Worm (Caenorhabditis elegans) whole organism, late embryonic: ENCODE results near the gene Y6G8.15.
"Not testable (repeated sequence)": the region's sequence is repeated elsewhere in the genome, so short reads cannot be mapped to it uniquely, and the experiment has no call there.

Experiments
- C38D4.7 ChIP-seq: fragments of 200-800 bp; sonication (Bioruptor generic); optimal IDR thresholded peaks from 2 replicates; lab custom pipeline; 2018; ENCODE audit warnings: mild to moderate bottlenecking, missing genetic modification characterization, moderate library complexity, missing compliant biosample characterization
- K02D7.2 ChIP-seq: sonication (generic microtip); optimal IDR thresholded peaks from 2 replicates; lab custom pipeline; 2017; ENCODE audit warnings: mild to moderate bottlenecking, missing genetic modification characterization, missing compliant biosample characterization
- Y22D7AL.16 ChIP-seq: sonication (generic microtip); optimal IDR thresholded peaks from 2 replicates; lab custom pipeline; 2016; ENCODE audit warnings: missing genetic modification characterization, missing compliant biosample characterization
- ahr-1 ChIP-seq: sonication (generic microtip); optimal IDR thresholded peaks from 2 replicates; lab custom pipeline; 2016; ENCODE audit warnings: missing genetic modification characterization, missing compliant biosample characterization
- ceh-18 ChIP-seq: sonication (generic microtip); optimal IDR thresholded peaks from 2 replicates; lab custom pipeline; 2016; ENCODE audit warnings: missing genetic modification characterization, missing compliant biosample characterization
- ceh-24 ChIP-seq: sonication (generic microtip); optimal IDR thresholded peaks from 2 replicates; lab custom pipeline; 2016; ENCODE audit warnings: mild to moderate bottlenecking, missing genetic modification characterization, missing compliant biosample characterization
- ceh-30 ChIP-seq: fragments of 150-350 bp; optimal IDR thresholded peaks from 2 replicates; lab custom pipeline; 2014; ENCODE audit warnings: missing biosample characterization, missing genetic modification characterization
- ceh-31 ChIP-seq: sonication (generic microtip); optimal IDR thresholded peaks from 2 replicates; lab custom pipeline; 2016; ENCODE audit warnings: missing genetic modification characterization, missing compliant biosample characterization
- ceh-45 ChIP-seq: fragments of 200-800 bp; sonication (Bioruptor generic); IDR thresholded peaks from 2 replicates; pipeline ENCODE4 v1.3.6; 2022; ENCODE audit warnings: missing genetic modification reagents, missing genetic modification characterization, missing compliant biosample characterization
- ceh-48 ChIP-seq: sonication (generic microtip); optimal IDR thresholded peaks from 2 replicates; lab custom pipeline; 2016; ENCODE audit warnings: missing genetic modification characterization, inconsistent platforms, missing compliant biosample characterization
- ceh-6 ChIP-seq: fragments of 200-800 bp; sonication (Bioruptor generic); optimal IDR thresholded peaks from 2 replicates; lab custom pipeline; 2018; ENCODE audit warnings: mild to moderate bottlenecking, missing genetic modification characterization, missing compliant biosample characterization
- elt-2 ChIP-seq: sonication (generic microtip); optimal IDR thresholded peaks from 2 replicates; lab custom pipeline; 2016; ENCODE audit warnings: missing genetic modification reagents, missing genetic modification characterization, missing compliant biosample characterization
- elt-4 ChIP-seq: sonication (generic microtip); optimal IDR thresholded peaks from 2 replicates; lab custom pipeline; 2016; ENCODE audit warnings: missing genetic modification characterization, missing compliant biosample characterization
- eyg-1 ChIP-seq: sonication (generic microtip); optimal IDR thresholded peaks from 2 replicates; lab custom pipeline; 2016; ENCODE audit warnings: missing genotype, missing genetic modification characterization, missing compliant biosample characterization
- fkh-10 ChIP-seq: fragments of 150-350 bp; optimal IDR thresholded peaks from 2 replicates; lab custom pipeline; 2014; ENCODE audit warnings: missing biosample characterization, missing genetic modification reagents, missing genetic modification characterization
- gmeb-2 ChIP-seq: sonication (generic microtip); optimal IDR thresholded peaks from 2 replicates; lab custom pipeline; 2016; ENCODE audit warnings: missing genetic modification characterization, inconsistent platforms, missing compliant biosample characterization
- hlh-15 ChIP-seq: sonication (generic microtip); optimal IDR thresholded peaks from 2 replicates; lab custom pipeline; 2016; ENCODE audit warnings: missing genetic modification characterization, missing compliant biosample characterization
- hlh-30 ChIP-seq: sonication (generic microtip); optimal IDR thresholded peaks from 2 replicates; lab custom pipeline; 2017; ENCODE audit warnings: antibody characterized with exemption, missing genetic modification characterization, missing compliant biosample characterization; ENCODE audit not compliant: insufficient read depth
- hlh-8 ChIP-seq: sonication (generic microtip); optimal IDR thresholded peaks from 2 replicates; lab custom pipeline; 2016; ENCODE audit warnings: missing genotype, missing genetic modification characterization, missing compliant biosample characterization
- lim-6 ChIP-seq: sonication (generic microtip); optimal IDR thresholded peaks from 2 replicates; lab custom pipeline; 2016; ENCODE audit warnings: missing genetic modification characterization, missing compliant biosample characterization
- lin-11 ChIP-seq: fragments of 200-800 bp; sonication (Bioruptor generic); optimal IDR thresholded peaks from 2 replicates; lab custom pipeline; 2018; ENCODE audit warnings: mild to moderate bottlenecking, missing genetic modification characterization, missing compliant biosample characterization
- madf-2 ChIP-seq: sonication (generic microtip); optimal IDR thresholded peaks from 2 replicates; lab custom pipeline; 2017; ENCODE audit warnings: missing genetic modification characterization, missing compliant biosample characterization
- npax-4 ChIP-seq: sonication (generic microtip); optimal IDR thresholded peaks from 2 replicates; lab custom pipeline; 2016; ENCODE audit warnings: missing genetic modification characterization, missing compliant biosample characterization
- odd-2 ChIP-seq: sonication (generic microtip); optimal IDR thresholded peaks from 2 replicates; lab custom pipeline; 2017; ENCODE audit warnings: antibody characterized with exemption, mild to moderate bottlenecking, missing genetic modification characterization, missing compliant biosample characterization
- pat-9 ChIP-seq: fragments of 200-800 bp; sonication (Bioruptor generic); optimal IDR thresholded peaks from 2 replicates; lab custom pipeline; 2018; ENCODE audit warnings: mild to moderate bottlenecking, missing genetic modification characterization, moderate library complexity, missing compliant biosample characterization
- pax-1 ChIP-seq: fragments of 150-350 bp; optimal IDR thresholded peaks from 2 replicates; lab custom pipeline; 2014; ENCODE audit warnings: missing biosample characterization, missing genetic modification characterization
- pha-2 ChIP-seq: sonication (generic microtip); optimal IDR thresholded peaks from 2 replicates; lab custom pipeline; 2017; ENCODE audit warnings: mild to moderate bottlenecking, missing genetic modification characterization, missing compliant biosample characterization
- pha-4 ChIP-seq: fragments of 150-350 bp; optimal IDR thresholded peaks from 2 replicates; lab custom pipeline; 2018; ENCODE audit warnings: missing biosample characterization, missing genetic modification reagents, missing genetic modification characterization
- pqm-1 ChIP-seq: sonication (generic microtip); optimal IDR thresholded peaks from 2 replicates; lab custom pipeline; 2016; ENCODE audit warnings: missing genetic modification characterization, missing compliant biosample characterization
- rnt-1 ChIP-seq: sonication (generic microtip); optimal IDR thresholded peaks from 2 replicates; lab custom pipeline; 2016; ENCODE audit warnings: missing genetic modification characterization, missing compliant biosample characterization
- sdc-2 ChIP-seq: sonication (generic microtip); optimal IDR thresholded peaks from 2 replicates; lab custom pipeline; 2016; ENCODE audit warnings: missing genotype, missing genetic modification characterization, missing compliant biosample characterization
- sox-2 ChIP-seq: fragments of 200-800 bp; sonication (Bioruptor generic); IDR thresholded peaks from 2 replicates; pipeline ENCODE4 v1.3.6; 2022; ENCODE audit warnings: missing genetic modification reagents, missing genetic modification characterization, missing compliant biosample characterization
- sox-4 ChIP-seq: sonication (generic microtip); optimal IDR thresholded peaks from 2 replicates; lab custom pipeline; 2017; ENCODE audit warnings: mild to moderate bottlenecking, missing genetic modification characterization, inconsistent platforms, missing compliant biosample characterization
- unc-42 ChIP-seq: sonication (generic microtip); optimal IDR thresholded peaks from 2 replicates; lab custom pipeline; 2016; ENCODE audit warnings: missing genotype, missing genetic modification characterization, missing compliant biosample characterization
- unc-86 ChIP-seq: sonication (generic microtip); optimal IDR thresholded peaks from 2 replicates; lab custom pipeline; 2016; ENCODE audit warnings: missing genetic modification characterization, missing compliant biosample characterization
- zip-5 ChIP-seq: sonication (generic microtip); optimal IDR thresholded peaks from 2 replicates; lab custom pipeline; 2016; ENCODE audit warnings: missing genetic modification characterization, missing compliant biosample characterization

The Y6G8.15 gene

DNA sequence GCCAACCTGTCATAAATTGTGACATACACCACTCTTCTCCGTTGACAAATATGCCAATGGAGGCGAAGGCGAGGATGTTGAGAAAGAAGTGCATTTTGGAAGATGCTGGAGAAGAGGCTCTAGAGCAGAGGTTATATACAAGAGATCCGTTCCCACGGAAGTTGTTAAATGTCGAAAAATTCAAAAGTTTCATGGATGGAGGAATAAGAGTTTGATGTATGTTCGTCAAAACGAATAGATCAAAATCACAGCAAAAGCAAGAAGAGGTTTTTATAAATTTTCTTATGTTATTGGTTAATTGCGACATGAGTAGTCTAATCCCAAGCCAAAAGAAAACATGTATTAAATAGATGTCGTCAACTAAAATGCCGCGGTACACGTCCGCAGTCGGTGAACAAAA lies at the start of gene Y6G8.15:
TSS of gene Y6G8.15 (minus strand) at position 101 of the 400 bp plus-strand sequence.
- TF ChIP-seq unc-86, npax-4, lim-6 (tag; lab: Kevin White, UChicago): not testable (repeated sequence)

DNA sequence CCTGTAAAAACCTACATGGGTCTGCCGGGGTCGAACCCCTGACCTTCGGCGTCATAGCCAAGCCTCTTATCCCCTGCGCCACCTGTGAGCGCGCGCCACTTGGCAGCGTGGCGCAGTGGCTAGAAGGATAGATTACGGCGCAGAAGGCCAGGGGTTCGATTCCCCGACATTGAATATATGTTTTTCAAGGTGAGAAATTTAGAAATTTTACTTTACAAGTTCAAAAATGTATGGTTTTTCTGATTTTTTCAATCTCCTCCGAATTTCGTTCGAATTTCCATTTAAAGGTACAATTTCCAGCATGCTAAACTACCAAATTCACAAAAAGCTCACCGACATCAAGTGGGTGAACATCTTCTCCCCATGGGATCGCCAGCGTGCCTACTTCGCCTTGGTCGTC lies 49.6 kb upstream of the Y6G8.15 start, which contains the start of gene dgat-2:
TSS of gene dgat-2 (plus strand) at position 301 of the 400 bp plus-strand sequence.
- no peak for TF ChIP-seq Y22D7AL.16
- TF ChIP-seq ceh-18 (tag; lab: Kevin White, UChicago): no peak
- no peak for TF ChIP-seq odd-2 (tag; lab: Kevin White, UChicago)
- no peak for TF ChIP-seq lim-6 (tag; lab: Kevin White, UChicago)
- no peak for TF ChIP-seq lin-11
- no peak for TF ChIP-seq pqm-1 (tag; lab: Kevin White, UChicago)
- TF ChIP-seq ahr-1 (tag; lab: Kevin White, UChicago): no peak
- TF ChIP-seq ceh-48: no peak
- no peak for TF ChIP-seq zip-5 (tag; lab: Kevin White, UChicago)
- no peak for TF ChIP-seq rnt-1 (tag; lab: Kevin White, UChicago)
- TF ChIP-seq pax-1 (tag; lab: Kevin White, UChicago): no peak
- no peak for TF ChIP-seq madf-2
- TF ChIP-seq ceh-31: no peak
- no peak for TF ChIP-seq hlh-8 (tag; lab: Kevin White, UChicago)
- no peak for TF ChIP-seq unc-42 (tag; lab: Kevin White, UChicago)
- no peak for TF ChIP-seq pha-2 (tag; lab: Kevin White, UChicago)
- TF ChIP-seq K02D7.2 (tag; lab: Kevin White, UChicago): no peak
- TF ChIP-seq, all 69 proteins: peak for 0

DNA sequence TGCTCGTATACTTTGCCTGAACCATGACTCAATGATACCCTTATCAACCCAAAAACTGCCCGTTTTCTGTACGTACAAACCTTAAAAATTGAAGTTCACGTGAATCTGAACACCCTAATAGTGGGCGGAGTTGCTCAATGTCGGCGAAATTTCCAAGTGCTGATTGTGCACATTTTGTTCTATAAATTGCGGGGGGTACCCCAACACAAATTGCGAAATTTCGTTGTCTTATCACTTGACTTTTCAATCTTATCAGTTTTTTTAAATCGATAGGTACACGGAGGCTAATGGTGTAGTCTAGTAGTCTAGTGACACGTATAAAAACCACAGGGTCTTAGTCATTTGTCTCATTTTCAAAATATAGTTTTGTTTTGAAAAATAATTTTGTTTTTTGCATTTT lies 48.8 kb upstream of the Y6G8.15 start, which contains the start of gene fbxa-108:
TSS of gene fbxa-108 (minus strand) at position 158 of the 400 bp plus-strand sequence.
- peak; percentile 92 for TF ChIP-seq elt-2 (tag; lab: Kevin White, UChicago)
- TF ChIP-seq ceh-45 (GFP tag; lab: Robert Waterston, UW): no peak
- TF ChIP-seq, all 69 proteins: peak for 1

DNA sequence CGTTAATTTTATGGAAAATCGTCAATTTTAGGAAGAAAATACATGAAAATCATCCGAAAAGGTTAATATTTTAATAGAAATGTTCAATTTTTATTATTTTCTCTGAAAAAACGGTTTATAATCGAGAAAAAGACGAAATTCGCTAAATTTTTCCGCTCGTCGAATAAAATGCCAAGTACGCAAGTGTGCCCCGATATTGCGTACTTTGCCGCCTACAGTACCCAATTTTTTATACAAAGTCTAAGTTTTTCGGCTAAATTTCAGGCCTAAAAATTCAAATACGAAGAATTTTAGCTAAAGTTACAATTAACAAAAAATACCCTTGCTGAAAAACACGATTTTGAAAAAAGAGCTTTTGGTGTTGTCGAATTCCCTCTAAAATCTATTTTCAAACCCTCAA lies 48.4 kb upstream of the Y6G8.15 start:
- TF ChIP-seq ceh-30 (tag; lab: Kevin White, UChicago): no peak
- no peak for TF ChIP-seq hlh-30 (tag; lab: Kevin White, UChicago)
- TF ChIP-seq ceh-24 (tag; lab: Kevin White, UChicago): no peak
- TF ChIP-seq hlh-15 (tag; lab: Kevin White, UChicago): no peak
- no peak for TF ChIP-seq npax-4 (tag; lab: Kevin White, UChicago)
- no peak for TF ChIP-seq ceh-18 (tag; lab: Kevin White, UChicago)
- no peak for TF ChIP-seq gmeb-2 (tag; lab: Kevin White, UChicago)
- no peak for TF ChIP-seq fkh-10 (GFP tag; lab: Kevin White, UChicago)

DNA sequence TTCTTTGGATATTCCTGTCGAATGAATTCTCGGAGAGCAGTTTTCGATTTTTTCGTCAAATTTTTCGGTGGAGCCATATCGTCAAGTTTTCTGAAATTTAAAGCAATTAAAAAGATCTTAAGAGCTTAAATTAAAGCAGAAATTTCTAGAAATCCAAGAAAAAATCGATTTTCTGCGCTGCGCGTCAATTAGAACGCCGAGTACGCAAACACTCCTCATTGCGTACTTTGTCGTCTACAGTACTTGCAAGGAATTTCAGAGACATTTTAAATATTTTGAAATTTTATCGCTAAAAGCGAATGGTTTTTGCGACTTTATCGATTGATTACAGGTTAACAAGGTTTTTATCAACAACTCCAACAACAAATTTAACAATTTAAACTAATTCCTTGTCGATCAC lies 44.8 kb upstream of the Y6G8.15 start:
- TF ChIP-seq hlh-15 (tag; lab: Kevin White, UChicago): no peak
- no peak for TF ChIP-seq elt-4
- TF ChIP-seq sox-2 (GFP tag; lab: Robert Waterston, UW): no peak
- TF ChIP-seq odd-2 (tag; lab: Kevin White, UChicago): no peak
- no peak for TF ChIP-seq C38D4.7 (GFP tag; lab: Kevin White, UChicago)
- no peak for TF ChIP-seq pat-9
- no peak for TF ChIP-seq pha-4 (tag; lab: Kevin White, UChicago)
- no peak for TF ChIP-seq sdc-2 (tag; lab: Kevin White, UChicago)
- no peak for TF ChIP-seq hlh-8 (tag; lab: Kevin White, UChicago)
- TF ChIP-seq ceh-6 (GFP tag; lab: Kevin White, UChicago): no peak
- TF ChIP-seq ceh-48: no peak
- no peak for TF ChIP-seq eyg-1 (tag; lab: Kevin White, UChicago)
- no peak for TF ChIP-seq sox-4
- TF ChIP-seq, all 69 proteins: peak for 0
